Worm (Caenorhabditis elegans) whole organism, L1 larva: Measurements from ENCODE around the gene sra-28.

Source experiments
- ceh-82 ChIP-seq, 3 experiments: fragments of 150-350 bp in 1 of 3; sonication (generic microtip) in 2 of 3; optimal IDR thresholded peaks; 2 replicates each; lab custom pipeline; 2014 to 2017; ENCODE audit warnings: missing biosample characterization in 3 of 3, missing genetic modification characterization in 3 of 3
- mdl-1 ChIP-seq, 2 experiments: fragments of 150-350 bp; optimal IDR thresholded peaks; 2 replicates each; lab custom pipeline; 2014 to 2017; ENCODE audit warnings: missing biosample characterization in 2 of 2, missing genetic modification characterization in 2 of 2, inconsistent platforms in 1 of 2
- nhr-11 ChIP-seq: fragments of 150-350 bp; optimal IDR thresholded peaks from 2 replicates; lab custom pipeline; 2014; ENCODE audit warnings: missing biosample characterization, missing genetic modification characterization
- nhr-20 ChIP-seq: sonication (generic microtip); optimal IDR thresholded peaks from 2 replicates; lab custom pipeline; 2016; ENCODE audit warnings: mild to moderate bottlenecking, missing genetic modification characterization, missing compliant biosample characterization
- pqm-1 ChIP-seq: sonication (generic microtip); optimal IDR thresholded peaks from 3 replicates; lab custom pipeline; 2017; ENCODE audit warnings: missing biosample characterization, missing genetic modification characterization
- unc-130 ChIP-seq: fragments of 150-350 bp; optimal IDR thresholded peaks from 2 replicates; lab custom pipeline; 2017; ENCODE audit warnings: missing biosample characterization, missing genetic modification characterization, inconsistent platforms

- TF ChIP-seq pqm-1 (tag; lab: Kevin White, UChicago) (no peak), mdl-1 (tag; optimal IDR thresholded peaks at IDR 0.05; lab: Kevin White, UChicago) (no peak), nhr-11 (tag; lab: Kevin White, UChicago) (no peak), nhr-20 (tag; lab: Kevin White, UChicago) (no peak), ceh-82 (tag; optimal IDR thresholded peaks at IDR 0.05; lab: Kevin White, UChicago) (no peak), unc-130 (tag; lab: Kevin White, UChicago) (no peak)
Measured at ce11 chrII:6521316-6521715, 52.3 kb downstream of the sra-28 start, which contains the start of gene toe-2.
